4 fruit fly cellular contexts compared by ENCODE assay signal in the genomic region with DNA sequence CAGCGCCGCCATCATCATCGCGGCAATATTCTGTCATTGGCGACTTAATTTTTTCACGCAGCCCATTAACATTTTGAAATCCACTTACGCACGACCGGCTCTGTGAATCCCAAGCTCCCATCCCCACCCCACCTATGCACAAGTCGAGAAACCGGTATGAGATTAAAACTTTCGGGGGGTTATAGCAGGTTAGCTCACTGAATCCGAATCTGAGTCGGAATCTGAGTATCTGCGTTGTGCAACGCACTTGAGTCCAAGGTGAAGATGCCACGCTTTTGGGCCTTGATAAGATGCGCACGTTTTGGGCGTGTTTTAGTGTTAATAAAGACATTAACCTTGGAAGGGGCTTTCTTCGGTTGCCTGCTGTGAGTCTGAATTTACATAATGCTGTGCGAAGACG.
A peak's percentile ranks its signal among the peaks of the same experiment; 100 is the strongest.
TF ChIP-seq lines count a peak whose summit lies in the region.

No protein-coding gene starts in this region.

- no peak for TF ChIP-seq CTCF in whole organism, embryonic (GFP tag; optimal IDR thresholded peaks at IDR 0.05; lab: Kevin White, UChicago)

TF ChIP-seq in whole organism, embryonic, 481 proteins besides CTCF, POLR2A, EP300 and RAD21 (continues in another document):
- TF ChIP-seq cwo (GFP tag; optimal IDR thresholded peaks at IDR 0.05; lab: Kevin White, UChicago) (peak; percentile 52), B-H2 (GFP tag; optimal IDR thresholded peaks at IDR 0.05; lab: Kevin White, UChicago) (no peak), CG15269 (tag; optimal IDR thresholded peaks at IDR 0.05; lab: Kevin White, UChicago) (peak; percentile 51), zen2 (GFP tag; IDR thresholded peaks at IDR 0.05; lab: Robert Waterston, UW; ENCODE audit: partially characterized antibody) (0 out of 3 replicates have a peak, but pooled peaks have one; percentile 49), z (GFP tag; IDR thresholded peaks at IDR 0.05; lab: Robert Waterston, UW) (peak; percentile 62; the same call in 1 of the 3 replicates), CG31224 (GFP tag; IDR thresholded peaks at IDR 0.05; lab: Robert Waterston, UW) (no peak), ftz-f1 (GFP tag; optimal IDR thresholded peaks at IDR 0.05; lab: Kevin White, UChicago) (peak; percentile 17), vvl (GFP tag; IDR thresholded peaks at IDR 0.05; lab: Robert Waterston, UW) (peak; percentile 33; the same call in 1 of the 2 replicates), en (GFP tag; optimal IDR thresholded peaks at IDR 0.05; lab: Kevin White, UChicago) (no peak), sd (tag; optimal IDR thresholded peaks at IDR 0.05; lab: Kevin White, UChicago) (peak; percentile 43), abd-A (tag; optimal IDR thresholded peaks at IDR 0.05; lab: Kevin White, UChicago) (peak; percentile 20), Hr78 (GFP tag; optimal IDR thresholded peaks at IDR 0.05; lab: Kevin White, UChicago) (peak in 1 of 2 experiments; percentile 39), CG12769 (tag; optimal IDR thresholded peaks at IDR 0.05; lab: Kevin White, UChicago) (peak; percentile 57), CG13287 (GFP tag; IDR thresholded peaks at IDR 0.05; lab: Robert Waterston, UW; ENCODE audit: partially characterized antibody) (0 out of 2 replicates have a peak, but pooled peaks have one; percentile 4), pros (GFP tag; optimal IDR thresholded peaks at IDR 0.05; lab: Kevin White, UChicago) (peak; percentile 99), grn (GFP tag; optimal IDR thresholded peaks at IDR 0.05; lab: Kevin White, UChicago) (peak; percentile 53), chinmo (GFP tag; IDR thresholded peaks at IDR 0.05; lab: Robert Waterston, UW; ENCODE audit: partially characterized antibody) (peak; percentile 93; the same call in 3 of the 4 replicates), Poxn (GFP tag; IDR thresholded peaks at IDR 0.05; lab: Robert Waterston, UW) (no peak), oc (tag; optimal IDR thresholded peaks at IDR 0.05; lab: Kevin White, UChicago) (peak; percentile 52)

TF ChIP-seq in whole organism, prepupa, 60 proteins besides CTCF, POLR2A, EP300 and RAD21:
- no peak for TF ChIP-seq CG15336 (GFP tag; IDR thresholded peaks at IDR 0.05; lab: Robert Waterston, UW)
- TF ChIP-seq CG6854 (GFP tag; optimal IDR thresholded peaks at IDR 0.05; lab: Kevin White, UChicago): peak; percentile 20
- no peak for TF ChIP-seq CG3919 (GFP tag; optimal IDR thresholded peaks at IDR 0.05; lab: Kevin White, UChicago)
- TF ChIP-seq CG10669 (GFP tag; optimal IDR thresholded peaks at IDR 0.05; lab: Kevin White, UChicago): no peak
- peak; percentile 25 for TF ChIP-seq Eip78C (GFP tag; lab: Kevin White, UChicago)
- peak; percentile 43 for TF ChIP-seq vri (GFP tag; optimal IDR thresholded peaks at IDR 0.05; lab: Kevin White, UChicago)
- no peak for TF ChIP-seq Sox14 (GFP tag; optimal IDR thresholded peaks at IDR 0.05; lab: Kevin White, UChicago)
- no peak for TF ChIP-seq topi (GFP tag; optimal IDR thresholded peaks at IDR 0.05; lab: Kevin White, UChicago)
- TF ChIP-seq svp (GFP tag; lab: Kevin White, UChicago): peak; percentile 86

TF ChIP-seq in whole organism, pupa, 21 proteins besides CTCF, POLR2A, EP300 and RAD21:
- peak; percentile 85 for TF ChIP-seq EcR (GFP tag; optimal IDR thresholded peaks at IDR 0.05; lab: Kevin White, UChicago)
- no peak for TF ChIP-seq CG34367 (tag; optimal IDR thresholded peaks at IDR 0.05; lab: Kevin White, UChicago)
- peak; percentile 2 for TF ChIP-seq CG13204 (GFP tag; optimal IDR thresholded peaks at IDR 0.05; lab: Kevin White, UChicago)

TF ChIP-seq in whole organism, wandering third instar larva, 38 proteins besides CTCF, POLR2A, EP300 and RAD21:
- peak; percentile 44 for TF ChIP-seq Dif (GFP tag; optimal IDR thresholded peaks at IDR 0.05; lab: Kevin White, UChicago; ENCODE audit: partially characterized antibody)
- no peak for TF ChIP-seq Rel (GFP tag; optimal IDR thresholded peaks at IDR 0.05; lab: Kevin White, UChicago)
- TF ChIP-seq Rel (tag; optimal IDR thresholded peaks at IDR 0.05; lab: Kevin White, UChicago): peak; percentile 94
- TF ChIP-seq OdsH (GFP tag; optimal IDR thresholded peaks at IDR 0.05; lab: Kevin White, UChicago): peak; percentile 5
- TF ChIP-seq Hr83 (GFP tag; optimal IDR thresholded peaks at IDR 0.05; lab: Kevin White, UChicago; ENCODE audit: poor library complexity, severe bottlenecking): no peak

Comparison
In these comparisons a context has a peak if more than half of its experiments do, and no peak if none do; other contexts are left out.
1. Of the 7 proteins assayed by ChIP-seq in both whole organism, embryonic and whole organism, prepupa: peak only in whole organism, embryonic: none; only in whole organism, prepupa: CG6854; in both: none; in neither: 6.